Worm (Caenorhabditis elegans): ENCODE data around the gene kynu-1.

kynu-1 gene

ce11 chrX:6121279-6121678 lies 12.1 kb upstream of the kynu-1 start:
- TF ChIP-seq B0336.3 (GFP tag; IDR thresholded peaks at IDR 0.05): no peak
- TF ChIP-seq unc-130 (GFP tag; optimal IDR thresholded peaks at IDR 0.05): no peak
- TF ChIP-seq pha-4 (tag; optimal IDR thresholded peaks at IDR 0.05): peak; percentile 28
- TF ChIP-seq F37B4.10 (GFP tag; IDR thresholded peaks at IDR 0.05): no peak
- no peak for TF ChIP-seq F49E8.2 (tag; optimal IDR thresholded peaks at IDR 0.05; ENCODE audit: insufficient read depth)
- no peak for TF ChIP-seq hrde-1 (tag; optimal IDR thresholded peaks at IDR 0.05; ENCODE audit: borderline replicate concordance)

ce11 chrX:6118086-6118825 lies 9.1 kb upstream of the kynu-1 start, which contains the start of gene C15H9.2:
Gene C15H9.2 (plus strand): TSS chrX:6118526.
- peak; percentile 56 for TF ChIP-seq nhr-80 (tag; optimal IDR thresholded peaks at IDR 0.05)
- no peak for TF ChIP-seq madf-3 (GFP tag; IDR thresholded peaks at IDR 0.05)

ce11 chrX:6115502-6115901 lies 6.4 kb upstream of the kynu-1 start, which contains the start of gene C15H9.3:
Gene C15H9.3 (plus strand): TSS chrX:6115802.
- no peak for TF ChIP-seq nhr-90 (tag; optimal IDR thresholded peaks at IDR 0.05)
- TF ChIP-seq B0261.1 (tag; optimal IDR thresholded peaks at IDR 0.05): no peak
- no peak for TF ChIP-seq somi-1 (GFP tag; optimal IDR thresholded peaks at IDR 0.05)
- no peak for TF ChIP-seq egrh-3 (GFP tag; IDR thresholded peaks at IDR 0.05)
- no peak for TF ChIP-seq snpc-3.4 (tag; optimal IDR thresholded peaks at IDR 0.05)
- TF ChIP-seq F49E8.2 (tag; optimal IDR thresholded peaks at IDR 0.05; ENCODE audit: insufficient read depth): no peak
- TF ChIP-seq snpc-1.3 (tag; optimal IDR thresholded peaks at IDR 0.05; ENCODE audit: insufficient read depth): no peak
- TF ChIP-seq hmg-20 (GFP tag; IDR thresholded peaks at IDR 0.05): no peak
- no peak for TF ChIP-seq sea-2 (GFP tag; IDR thresholded peaks at IDR 0.05)
- no peak for TF ChIP-seq cebp-2 (GFP tag; IDR thresholded peaks at IDR 0.05)
- TF ChIP-seq aptf-2 (GFP tag; conservative IDR thresholded peaks at IDR 0.05): no peak
- no peak for TF ChIP-seq ccch-3 (GFP tag; optimal IDR thresholded peaks at IDR 0.05)
- TF ChIP-seq xnd-1 (tag; optimal IDR thresholded peaks at IDR 0.05): no peak
- no peak for TF ChIP-seq D2030.7 (GFP tag; IDR thresholded peaks at IDR 0.05)
- TF ChIP-seq die-1 (tag; optimal IDR thresholded peaks at IDR 0.05): no peak
- no peak for TF ChIP-seq F57C9.4 (tag; optimal IDR thresholded peaks at IDR 0.05)

- TF ChIP-seq attf-6 (GFP tag; IDR thresholded peaks at IDR 0.05): no peak
- no peak for TF ChIP-seq ztf-22 (GFP tag; optimal IDR thresholded peaks at IDR 0.05)
These were observed 3.7 kb upstream of the kynu-1 start, which contains the start of gene prx-3 for ce11 chrX:6112817-6113216. Gene prx-3 (minus strand): TSS chrX:6112917.

ce11 chrX:6107962-6108361 lies 1.2 kb downstream of the kynu-1 start:
- TF ChIP-seq rcor-1 (GFP tag; IDR thresholded peaks at IDR 0.05): no peak
- no peak for TF ChIP-seq somi-1 (GFP tag; optimal IDR thresholded peaks at IDR 0.05)
- TF ChIP-seq snpc-1.1 (tag; optimal IDR thresholded peaks at IDR 0.05; ENCODE audit: insufficient read depth): no peak
- TF ChIP-seq ceh-91 (GFP tag; IDR thresholded peaks at IDR 0.05): no peak
- TF ChIP-seq F39B2.1 (GFP tag; IDR thresholded peaks at IDR 0.05): no peak
- no peak for TF ChIP-seq hsf-1 (GFP tag; IDR thresholded peaks at IDR 0.05)
- no peak for TF ChIP-seq unc-130 (GFP tag; optimal IDR thresholded peaks at IDR 0.05)
- no peak for TF ChIP-seq hlh-26 (GFP tag; conservative IDR thresholded peaks at IDR 0.05)

Measured in whole organism, young adult.